Worm (Caenorhabditis elegans) whole organism, late embryonic: ENCODE data around the gene ZK430.5.

ENCODE experiments used
- C38D4.7 ChIP-seq: fragments of 200-800 bp; sonication (Bioruptor generic); optimal IDR thresholded peaks from 2 replicates; lab custom pipeline; 2018; ENCODE audit warnings: mild to moderate bottlenecking, missing genetic modification characterization, moderate library complexity, missing compliant biosample characterization
- F13H6.1 ChIP-seq: sonication (generic microtip); optimal IDR thresholded peaks from 2 replicates; lab custom pipeline; 2016; ENCODE audit warnings: missing genetic modification characterization, missing compliant biosample characterization
- K09A11.1 ChIP-seq: sonication (generic microtip); optimal IDR thresholded peaks from 2 replicates; lab custom pipeline; 2017; ENCODE audit warnings: antibody characterized with exemption, mild to moderate bottlenecking, missing genetic modification characterization, missing compliant biosample characterization; ENCODE audit not compliant: insufficient read depth
- Y22D7AL.16 ChIP-seq: sonication (generic microtip); optimal IDR thresholded peaks from 2 replicates; lab custom pipeline; 2016; ENCODE audit warnings: missing genetic modification characterization, missing compliant biosample characterization
- ahr-1 ChIP-seq: sonication (generic microtip); optimal IDR thresholded peaks from 2 replicates; lab custom pipeline; 2016; ENCODE audit warnings: missing genetic modification characterization, missing compliant biosample characterization
- ceh-2 ChIP-seq: sonication (generic microtip); optimal IDR thresholded peaks from 2 replicates; lab custom pipeline; 2016; ENCODE audit warnings: missing genotype, missing genetic modification characterization, missing compliant biosample characterization
- ceh-22 ChIP-seq: sonication (generic microtip); optimal IDR thresholded peaks from 2 replicates; lab custom pipeline; 2017; ENCODE audit warnings: missing biosample characterization, missing genetic modification characterization
- ceh-31 ChIP-seq: sonication (generic microtip); optimal IDR thresholded peaks from 2 replicates; lab custom pipeline; 2016; ENCODE audit warnings: missing genetic modification characterization, missing compliant biosample characterization
- ceh-34 ChIP-seq: sonication (generic microtip); optimal IDR thresholded peaks from 2 replicates; lab custom pipeline; 2016; ENCODE audit warnings: mild to moderate bottlenecking, missing genetic modification characterization, missing compliant biosample characterization
- ceh-45 ChIP-seq: fragments of 200-800 bp; sonication (Bioruptor generic); IDR thresholded peaks from 2 replicates; pipeline ENCODE4 v1.3.6; 2022; ENCODE audit warnings: missing genetic modification reagents, missing genetic modification characterization, missing compliant biosample characterization
- ceh-48 ChIP-seq: sonication (generic microtip); optimal IDR thresholded peaks from 2 replicates; lab custom pipeline; 2016; ENCODE audit warnings: missing genetic modification characterization, inconsistent platforms, missing compliant biosample characterization
- ceh-6 ChIP-seq: fragments of 200-800 bp; sonication (Bioruptor generic); optimal IDR thresholded peaks from 2 replicates; lab custom pipeline; 2018; ENCODE audit warnings: mild to moderate bottlenecking, missing genetic modification characterization, missing compliant biosample characterization
- ceh-9 ChIP-seq: sonication (generic microtip); optimal IDR thresholded peaks from 2 replicates; lab custom pipeline; 2016; ENCODE audit warnings: mild to moderate bottlenecking, missing genetic modification characterization, inconsistent platforms, missing compliant biosample characterization
- dmd-4 ChIP-seq: sonication (generic microtip); optimal IDR thresholded peaks from 2 replicates; lab custom pipeline; 2016; ENCODE audit warnings: borderline replicate concordance, missing genetic modification characterization, missing compliant biosample characterization
- dve-1 ChIP-seq: sonication (generic microtip); optimal IDR thresholded peaks from 2 replicates; lab custom pipeline; 2017; ENCODE audit warnings: antibody characterized with exemption, mild to moderate bottlenecking, missing genetic modification characterization, missing compliant biosample characterization
- elt-2 ChIP-seq: sonication (generic microtip); optimal IDR thresholded peaks from 2 replicates; lab custom pipeline; 2016; ENCODE audit warnings: missing genetic modification reagents, missing genetic modification characterization, missing compliant biosample characterization
- ets-4 ChIP-seq: sonication (generic microtip); optimal IDR thresholded peaks from 2 replicates; lab custom pipeline; 2016; ENCODE audit warnings: missing genetic modification characterization, missing compliant biosample characterization
- eyg-1 ChIP-seq: sonication (generic microtip); optimal IDR thresholded peaks from 2 replicates; lab custom pipeline; 2016; ENCODE audit warnings: missing genotype, missing genetic modification characterization, missing compliant biosample characterization
- fax-1 ChIP-seq: sonication (generic microtip); optimal IDR thresholded peaks from 2 replicates; lab custom pipeline; 2016; ENCODE audit warnings: missing genotype, missing genetic modification characterization, missing compliant biosample characterization
- fkh-6 ChIP-seq: sonication (generic microtip); optimal IDR thresholded peaks from 2 replicates; lab custom pipeline; 2016; ENCODE audit warnings: missing genetic modification characterization, missing compliant biosample characterization
- gmeb-2 ChIP-seq: sonication (generic microtip); optimal IDR thresholded peaks from 2 replicates; lab custom pipeline; 2016; ENCODE audit warnings: missing genetic modification characterization, inconsistent platforms, missing compliant biosample characterization
- hlh-13 ChIP-seq: fragments of 200-800 bp; sonication (Bioruptor generic); optimal IDR thresholded peaks from 2 replicates; lab custom pipeline; 2018; ENCODE audit warnings: mild to moderate bottlenecking, missing genetic modification characterization, missing compliant biosample characterization
- hlh-15 ChIP-seq: sonication (generic microtip); optimal IDR thresholded peaks from 2 replicates; lab custom pipeline; 2016; ENCODE audit warnings: missing genetic modification characterization, missing compliant biosample characterization
- hlh-30 ChIP-seq: sonication (generic microtip); optimal IDR thresholded peaks from 2 replicates; lab custom pipeline; 2017; ENCODE audit warnings: antibody characterized with exemption, missing genetic modification characterization, missing compliant biosample characterization; ENCODE audit not compliant: insufficient read depth
- hlh-8 ChIP-seq: sonication (generic microtip); optimal IDR thresholded peaks from 2 replicates; lab custom pipeline; 2016; ENCODE audit warnings: missing genotype, missing genetic modification characterization, missing compliant biosample characterization
- lim-6 ChIP-seq: sonication (generic microtip); optimal IDR thresholded peaks from 2 replicates; lab custom pipeline; 2016; ENCODE audit warnings: missing genetic modification characterization, missing compliant biosample characterization
- madf-2 ChIP-seq: sonication (generic microtip); optimal IDR thresholded peaks from 2 replicates; lab custom pipeline; 2017; ENCODE audit warnings: missing genetic modification characterization, missing compliant biosample characterization
- nfya-1 ChIP-seq: sonication (generic microtip); optimal IDR thresholded peaks from 2 replicates; lab custom pipeline; 2017; ENCODE audit warnings: missing genetic modification characterization, mild to moderate bottlenecking, missing compliant biosample characterization, antibody characterized with exemption, moderate library complexity
- nhr-11 ChIP-seq: fragments of 150-350 bp; optimal IDR thresholded peaks from 2 replicates; lab custom pipeline; 2014; ENCODE audit warnings: missing biosample characterization, missing genetic modification characterization
- pat-9 ChIP-seq: fragments of 200-800 bp; sonication (Bioruptor generic); optimal IDR thresholded peaks from 2 replicates; lab custom pipeline; 2018; ENCODE audit warnings: mild to moderate bottlenecking, missing genetic modification characterization, moderate library complexity, missing compliant biosample characterization
- pax-1 ChIP-seq: fragments of 150-350 bp; optimal IDR thresholded peaks from 2 replicates; lab custom pipeline; 2014; ENCODE audit warnings: missing biosample characterization, missing genetic modification characterization
- pha-2 ChIP-seq: sonication (generic microtip); optimal IDR thresholded peaks from 2 replicates; lab custom pipeline; 2017; ENCODE audit warnings: mild to moderate bottlenecking, missing genetic modification characterization, missing compliant biosample characterization
- pha-4 ChIP-seq: fragments of 150-350 bp; optimal IDR thresholded peaks from 2 replicates; lab custom pipeline; 2018; ENCODE audit warnings: missing biosample characterization, missing genetic modification reagents, missing genetic modification characterization
- rnt-1 ChIP-seq: sonication (generic microtip); optimal IDR thresholded peaks from 2 replicates; lab custom pipeline; 2016; ENCODE audit warnings: missing genetic modification characterization, missing compliant biosample characterization
- sdc-2 ChIP-seq: sonication (generic microtip); optimal IDR thresholded peaks from 2 replicates; lab custom pipeline; 2016; ENCODE audit warnings: missing genotype, missing genetic modification characterization, missing compliant biosample characterization
- sox-2 ChIP-seq: fragments of 200-800 bp; sonication (Bioruptor generic); IDR thresholded peaks from 2 replicates; pipeline ENCODE4 v1.3.6; 2022; ENCODE audit warnings: missing genetic modification reagents, missing genetic modification characterization, missing compliant biosample characterization
- syd-9 ChIP-seq: sonication (generic microtip); optimal IDR thresholded peaks from 2 replicates; lab custom pipeline; 2016; ENCODE audit warnings: mild to moderate bottlenecking, missing genetic modification characterization, moderate library complexity, missing compliant biosample characterization
- tbx-2 ChIP-seq: sonication (generic microtip); optimal IDR thresholded peaks from 2 replicates; lab custom pipeline; 2016; ENCODE audit warnings: missing genetic modification characterization, missing compliant biosample characterization
- ttx-3 ChIP-seq: sonication (generic microtip); optimal IDR thresholded peaks from 2 replicates; lab custom pipeline; 2016; ENCODE audit warnings: missing genetic modification reagents, missing genetic modification characterization, missing compliant biosample characterization
- unc-42 ChIP-seq: sonication (generic microtip); optimal IDR thresholded peaks from 2 replicates; lab custom pipeline; 2016; ENCODE audit warnings: missing genotype, missing genetic modification characterization, missing compliant biosample characterization
- unc-55 ChIP-seq: sonication (generic microtip); optimal IDR thresholded peaks from 2 replicates; lab custom pipeline; 2017; ENCODE audit warnings: missing biosample characterization, missing genetic modification reagents, missing genetic modification characterization
- unc-86 ChIP-seq: sonication (generic microtip); optimal IDR thresholded peaks from 2 replicates; lab custom pipeline; 2016; ENCODE audit warnings: missing genetic modification characterization, missing compliant biosample characterization
- zip-5 ChIP-seq: sonication (generic microtip); optimal IDR thresholded peaks from 2 replicates; lab custom pipeline; 2016; ENCODE audit warnings: missing genetic modification characterization, missing compliant biosample characterization
- ztf-16 ChIP-seq: sonication (generic microtip); optimal IDR thresholded peaks from 2 replicates; lab custom pipeline; 2017; ENCODE audit warnings: missing genetic modification characterization, missing compliant biosample characterization

ZK430.5 gene

ce11 chrII:4376295-4377172 is 28.9 kb upstream of the ZK430.5 start, which contains the start of gene ntl-2 (continued):
- TF ChIP-seq pha-4 (tag; lab: Kevin White, UChicago) (no peak), eyg-1 (peak; percentile 5), ceh-45 (no peak), nhr-11 (no peak), F13H6.1 (tag; lab: Kevin White, UChicago) (peak; percentile 20), syd-9 (tag; lab: Kevin White, UChicago) (no peak), madf-2 (tag; lab: Kevin White, UChicago) (peak; percentile 88), ceh-22 (tag; lab: Kevin White, UChicago) (peak; percentile 30), ets-4 (peak; percentile 75), hlh-8 (tag; lab: Kevin White, UChicago) (no peak), nfya-1 (tag; lab: Kevin White, UChicago) (peak; percentile 99), ahr-1 (no peak), C38D4.7 (GFP tag; lab: Kevin White, UChicago) (peak; percentile 57), tbx-2 (tag; lab: Kevin White, UChicago) (peak; percentile 88), ceh-34 (tag; lab: Kevin White, UChicago) (peak; percentile 76), pat-9 (tag; lab: Kevin White, UChicago) (peak; percentile 63), hlh-13 (GFP tag; lab: Kevin White, UChicago) (peak; percentile 52), rnt-1 (tag; lab: Kevin White, UChicago) (peak; percentile 77), ceh-48 (tag; lab: Kevin White, UChicago) (peak; percentile 84), pax-1 (tag; lab: Kevin White, UChicago) (peak; percentile 67), K09A11.1 (tag; lab: Kevin White, UChicago) (no peak), unc-55 (peak; percentile 87), fkh-6 (tag; lab: Kevin White, UChicago) (peak; percentile 75), sox-2 (peak; percentile 54; the same call in 1 of the 2 replicates), sdc-2 (tag; lab: Kevin White, UChicago) (peak; percentile 62), Y22D7AL.16 (tag; lab: Kevin White, UChicago) (peak; percentile 43), ceh-6 (GFP tag; lab: Kevin White, UChicago) (peak; percentile 68), dve-1 (tag; lab: Kevin White, UChicago) (peak; percentile 85), ztf-16 (tag; lab: Kevin White, UChicago) (peak; percentile 64), unc-86 (tag; lab: Kevin White, UChicago) (peak; percentile 47), ceh-9 (tag; lab: Kevin White, UChicago) (no peak), zip-5 (tag; lab: Kevin White, UChicago) (no peak)

ce11 chrII:4378195-4378594 is 27.3 kb upstream of the ZK430.5 start, which contains the start of gene B0286.1:
Gene B0286.1 (plus strand): TSS chrII:4378495.
- TF ChIP-seq pha-4 (tag; lab: Kevin White, UChicago), result no peak
- TF ChIP-seq dmd-4 (tag; lab: Kevin White, UChicago), result no peak
- TF ChIP-seq ceh-2, result no peak
- no peak for TF ChIP-seq ttx-3
- TF ChIP-seq pha-2 (tag; lab: Kevin White, UChicago), result no peak
- TF ChIP-seq hlh-13 (GFP tag; lab: Kevin White, UChicago), result no peak

ce11 chrII:4383306-4383705 is 22.2 kb upstream of the ZK430.5 start, which contains the start of gene fkh-6:
Gene fkh-6 (minus strand): TSS chrII:4383406.
- TF ChIP-seq elt-2 (tag; lab: Kevin White, UChicago) (no peak), ceh-31 (no peak), dve-1 (tag; lab: Kevin White, UChicago) (no peak), dmd-4 (tag; lab: Kevin White, UChicago) (no peak), ztf-16 (tag; lab: Kevin White, UChicago) (no peak), ceh-9 (tag; lab: Kevin White, UChicago) (no peak), pat-9 (tag; lab: Kevin White, UChicago) (no peak), hlh-30 (tag; lab: Kevin White, UChicago) (no peak), pax-1 (tag; lab: Kevin White, UChicago) (no peak), unc-55 (no peak), lim-6 (tag; lab: Kevin White, UChicago) (no peak), unc-42 (no peak), hlh-15 (tag; lab: Kevin White, UChicago) (no peak), nhr-11 (no peak), eyg-1 (no peak), gmeb-2 (tag; lab: Kevin White, UChicago) (no peak), fax-1 (tag; lab: Kevin White, UChicago) (no peak)
- TF ChIP-seq, all 69 proteins: peak for 0
